Worm (Caenorhabditis elegans): ENCODE data around the gene dhhc-9.

dhhc-9 gene

ce11 chrX:2372134-2372533, 29.7 kb downstream of the dhhc-9 start:
- TF ChIP-seq hrde-1 (tag; optimal IDR thresholded peaks at IDR 0.05; ENCODE audit: borderline replicate concordance) = no peak
- no peak for TF ChIP-seq attf-5 (GFP tag; optimal IDR thresholded peaks at IDR 0.05)
- TF ChIP-seq nhr-90 (tag; optimal IDR thresholded peaks at IDR 0.05) = no peak
- peak; percentile 85 for TF ChIP-seq nhr-80 (tag; optimal IDR thresholded peaks at IDR 0.05)
- no peak for TF ChIP-seq pbrm-1 (GFP tag; IDR thresholded peaks at IDR 0.05)
- TF ChIP-seq F23B12.7 (tag; optimal IDR thresholded peaks at IDR 0.05; ENCODE audit: insufficient read depth) = peak; percentile 8
- no peak for TF ChIP-seq ekl-4 (GFP tag; IDR thresholded peaks at IDR 0.05)
- TF ChIP-seq ztf-6 (GFP tag; IDR thresholded peaks at IDR 0.05) = no peak
- peak; percentile 16 for TF ChIP-seq atf-7 (tag; optimal IDR thresholded peaks at IDR 0.05)
- TF ChIP-seq dox-1 (GFP tag; IDR thresholded peaks at IDR 0.05) = peak; percentile 69
- TF ChIP-seq let-607 (tag; optimal IDR thresholded peaks at IDR 0.05) = peak in 1 of 2 experiments; percentile 42
- no peak for TF ChIP-seq hmg-1.2 (GFP tag; IDR thresholded peaks at IDR 0.05)
- no peak for TF ChIP-seq attf-3 (GFP tag; conservative IDR thresholded peaks at IDR 0.05)
- TF ChIP-seq K11D2.4 (GFP tag; IDR thresholded peaks at IDR 0.05) = no peak
- peak; percentile 22 for TF ChIP-seq tbp1 (GFP tag; optimal IDR thresholded peaks at IDR 0.05)

ce11 chrX:2370655-2371054, 31.2 kb downstream of the dhhc-9 start:
- TF ChIP-seq nhr-80 (tag; optimal IDR thresholded peaks at IDR 0.05) (peak; percentile 68), dox-1 (GFP tag; IDR thresholded peaks at IDR 0.05) (no peak)

ce11 chrX:2369073-2369472, 32.8 kb downstream of the dhhc-9 start:
- no peak for TF ChIP-seq ama-1 (optimal IDR thresholded peaks at IDR 0.05)
- TF ChIP-seq ama-1 (GFP tag; optimal IDR thresholded peaks at IDR 0.05) = no peak
- TF ChIP-seq snpc-3.4 (tag; optimal IDR thresholded peaks at IDR 0.05) = no peak
- no peak for TF ChIP-seq mxl-1 (tag; optimal IDR thresholded peaks at IDR 0.05)
- TF ChIP-seq ztf-25 (GFP tag; IDR thresholded peaks at IDR 0.05) = no peak

- peak; percentile 32 for TF ChIP-seq ztf-26 (tag; optimal IDR thresholded peaks at IDR 0.05)
- TF ChIP-seq ztf-3 (GFP tag; optimal IDR thresholded peaks at IDR 0.05) = peak; percentile 27
- peak; percentile 63 for TF ChIP-seq hmg-1.2 (GFP tag; IDR thresholded peaks at IDR 0.05)
- no peak for TF ChIP-seq xnd-1 (tag; optimal IDR thresholded peaks at IDR 0.05)
- TF ChIP-seq ceh-27 (GFP tag; optimal IDR thresholded peaks at IDR 0.05) = peak; percentile 45
- no peak for TF ChIP-seq nfyb-1 (GFP tag; IDR thresholded peaks at IDR 0.05)
- no peak for TF ChIP-seq ceh-79 (tag; optimal IDR thresholded peaks at IDR 0.05)
- peak; percentile 66 for TF ChIP-seq aptf-2 (GFP tag; conservative IDR thresholded peaks at IDR 0.05)
- TF ChIP-seq lag-1 (GFP tag; IDR thresholded peaks at IDR 0.05) = no peak
- TF ChIP-seq F33H1.4 (GFP tag; IDR thresholded peaks at IDR 0.05) = no peak
- peak; percentile 39; the same call in 1 of the 2 replicates for TF ChIP-seq dox-1 (GFP tag; IDR thresholded peaks at IDR 0.05)
- no peak for TF ChIP-seq sdz-38 (tag; optimal IDR thresholded peaks at IDR 0.05)
Observed at ce11 chrX:2368042-2368814, 33.6 kb downstream of the dhhc-9 start.

- TF ChIP-seq attf-5 (GFP tag; optimal IDR thresholded peaks at IDR 0.05) (no peak), mcd-1 (GFP tag; IDR thresholded peaks at IDR 0.05) (no peak), aptf-2 (GFP tag; conservative IDR thresholded peaks at IDR 0.05) (no peak), ceh-100 (GFP tag; IDR thresholded peaks at IDR 0.05) (no peak), madf-8 (GFP tag; conservative IDR thresholded peaks at IDR 0.05) (no peak), ztf-3 (GFP tag; optimal IDR thresholded peaks at IDR 0.05) (no peak), let-607 (tag; optimal IDR thresholded peaks at IDR 0.05) (no peak), akir-1 (GFP tag; optimal IDR thresholded peaks at IDR 0.05) (no peak)
Observed at ce11 chrX:2365890-2366289, 35.9 kb downstream of the dhhc-9 start, which contains the start of gene T24D8.6. T24D8.6 (minus strand) TSS chrX:2365990.

Measured in whole organism, young adult.